Fruit fly (Drosophila melanogaster): ENCODE measurements around the gene Edem2.

Edem2 gene

DNA sequence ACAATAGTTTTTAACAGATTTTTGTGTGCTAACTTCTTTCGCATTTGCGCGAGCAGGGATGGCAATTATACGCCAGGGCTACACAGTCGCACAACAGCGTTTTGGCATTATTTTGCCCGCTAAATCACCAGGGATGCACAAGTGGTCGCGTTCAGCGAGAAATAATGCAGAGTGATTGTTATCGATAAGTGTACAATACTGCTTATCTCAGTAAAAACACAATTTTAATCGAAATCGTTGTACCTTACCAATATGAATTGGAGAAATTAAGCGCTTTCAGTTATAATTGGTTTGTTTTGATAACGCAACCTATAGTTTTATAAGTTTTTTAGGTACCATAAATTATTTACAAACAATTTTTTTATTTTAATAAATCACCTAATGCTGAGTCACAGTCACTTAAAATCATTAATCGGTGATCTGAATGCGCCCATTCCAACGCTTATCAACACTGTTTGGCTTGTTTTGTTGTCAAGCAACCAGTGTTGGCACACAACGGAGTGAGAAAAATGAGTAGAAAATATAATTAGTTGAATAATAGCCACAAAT lies 15.2 kb upstream of the Edem2 start, which contains the start of the genes Sfmbt and CG5439 (continued):
- peak; percentile 31 for TF ChIP-seq CG1792 (GFP tag; optimal IDR thresholded peaks at IDR 0.05)
- no peak for TF ChIP-seq D19A (tag; optimal IDR thresholded peaks at IDR 0.05)
- no peak for TF ChIP-seq ro (GFP tag; IDR thresholded peaks at IDR 0.05)
- no peak for TF ChIP-seq MTF-1 (GFP tag; optimal IDR thresholded peaks at IDR 0.05; ENCODE audit: borderline replicate concordance)
- peak; percentile 15 for TF ChIP-seq CG7987 (GFP tag; optimal IDR thresholded peaks at IDR 0.05)
- TF ChIP-seq CG16863 (GFP tag; optimal IDR thresholded peaks at IDR 0.05) = peak; percentile 69
- no peak for TF ChIP-seq grn (GFP tag; optimal IDR thresholded peaks at IDR 0.05)
- TF ChIP-seq Dfd (GFP tag; optimal IDR thresholded peaks at IDR 0.05) = no peak
- peak; percentile 91 for TF ChIP-seq lilli (GFP tag; optimal IDR thresholded peaks at IDR 0.05)
- TF ChIP-seq NC2β (GFP tag; optimal IDR thresholded peaks at IDR 0.05) = peak; percentile 57
- peak; percentile 59 for TF ChIP-seq ci (GFP tag; IDR thresholded peaks at IDR 0.05)
- no peak for TF ChIP-seq prd (optimal IDR thresholded peaks at IDR 0.05)
- TF ChIP-seq prd (GFP tag; IDR thresholded peaks at IDR 0.05) = peak; percentile 80
- TF ChIP-seq Adf1 (GFP tag; IDR thresholded peaks at IDR 0.05) = peak; percentile 21; the same call in 1 of the 2 replicates
- peak; percentile 88 for TF ChIP-seq slbo (GFP tag; IDR thresholded peaks at IDR 0.05)
- no peak for TF ChIP-seq CG15269 (tag; optimal IDR thresholded peaks at IDR 0.05)
- TF ChIP-seq psq (GFP tag; optimal IDR thresholded peaks at IDR 0.05) = peak; percentile 76
- TF ChIP-seq rib (GFP tag; IDR thresholded peaks at IDR 0.05) = peak; percentile 85
- no peak for TF ChIP-seq CG12769 (tag; optimal IDR thresholded peaks at IDR 0.05)
- TF ChIP-seq MESR4 (GFP tag; optimal IDR thresholded peaks at IDR 0.05) = no peak
- TF ChIP-seq vfl (GFP tag; optimal IDR thresholded peaks at IDR 0.05) = peak; percentile 56
- no peak for TF ChIP-seq pita (GFP tag; optimal IDR thresholded peaks at IDR 0.05)
- peak; percentile 53 for TF ChIP-seq Atf3 (GFP tag; optimal IDR thresholded peaks at IDR 0.05)
- TF ChIP-seq shn (GFP tag; optimal IDR thresholded peaks at IDR 0.05) = peak; percentile 83
- TF ChIP-seq CG11696 (GFP tag; IDR thresholded peaks at IDR 0.05) = no peak
- TF ChIP-seq btn (GFP tag; optimal IDR thresholded peaks at IDR 0.05) = peak; percentile 19
- TF ChIP-seq CG10543 (GFP tag; optimal IDR thresholded peaks at IDR 0.05) = no peak
- TF ChIP-seq CG9817 (tag; optimal IDR thresholded peaks at IDR 0.05) = peak; percentile 80
- TF ChIP-seq en (GFP tag; optimal IDR thresholded peaks at IDR 0.05) = peak; percentile 63
- peak; percentile 61; the same call in 1 of the 2 replicates for TF ChIP-seq CG16779 (GFP tag; IDR thresholded peaks at IDR 0.05)
- peak; percentile 94 for TF ChIP-seq CG12659 (GFP tag; optimal IDR thresholded peaks at IDR 0.05)
- TF ChIP-seq CG1647 (GFP tag; optimal IDR thresholded peaks at IDR 0.05) = peak; percentile 50
- TF ChIP-seq fu2 (GFP tag; optimal IDR thresholded peaks at IDR 0.05) = peak; percentile 88
- peak; percentile 32; the same call in 2 of the 3 replicates for TF ChIP-seq B-H1 (GFP tag; IDR thresholded peaks at IDR 0.05)
- peak; percentile 79 for TF ChIP-seq Camta (GFP tag; optimal IDR thresholded peaks at IDR 0.05)
- peak; percentile 84 for TF ChIP-seq HmgZ (tag; optimal IDR thresholded peaks at IDR 0.05)
- TF ChIP-seq Dad (GFP tag; optimal IDR thresholded peaks at IDR 0.05) = peak; percentile 57
- TF ChIP-seq CG13123 (GFP tag; optimal IDR thresholded peaks at IDR 0.05) = peak; percentile 29
- TF ChIP-seq CG18764 (GFP tag; optimal IDR thresholded peaks at IDR 0.05) = peak; percentile 46
- no peak for TF ChIP-seq PHDP (tag; optimal IDR thresholded peaks at IDR 0.05)
- peak in 1 of 2 experiments; percentile 53 for TF ChIP-seq insv (GFP tag; optimal IDR thresholded peaks at IDR 0.05)
- peak; percentile 68 for TF ChIP-seq Ssrp (tag; optimal IDR thresholded peaks at IDR 0.05)
- peak; percentile 68 for TF ChIP-seq slou (GFP tag; optimal IDR thresholded peaks at IDR 0.05)
- TF ChIP-seq CG9215 (GFP tag; IDR thresholded peaks at IDR 0.05) = peak; percentile 76
- peak; percentile 57 for TF ChIP-seq Fer2 (tag; optimal IDR thresholded peaks at IDR 0.05)
- TF ChIP-seq Atf-2 (GFP tag; optimal IDR thresholded peaks at IDR 0.05) = peak; percentile 66
- TF ChIP-seq Mad (GFP tag; optimal IDR thresholded peaks at IDR 0.05) = peak; percentile 44
- no peak for TF ChIP-seq CkIIα-i1 (GFP tag; IDR thresholded peaks at IDR 0.05)
- peak; percentile 74 for TF ChIP-seq dysf (GFP tag; IDR thresholded peaks at IDR 0.05)
- TF ChIP-seq CG31388 (GFP tag; optimal IDR thresholded peaks at IDR 0.05) = peak; percentile 52
- no peak for TF ChIP-seq CG18599 (GFP tag; optimal IDR thresholded peaks at IDR 0.05)
- TF ChIP-seq fd64A (GFP tag; optimal IDR thresholded peaks at IDR 0.05) = no peak
